Fruit fly (Drosophila melanogaster) whole organism, embryonic: ENCODE measurements around the gene fz.

Experiments used
- Atf3 ChIP-seq: fragments of 200-800 bp; sonication (Bioruptor generic); optimal IDR thresholded peaks from 3 replicates; lab custom pipeline; 2016; ENCODE audit warnings: missing biosample characterization, missing genetic modification characterization
- Awh ChIP-seq: fragments of 200-800 bp; sonication (Bioruptor generic); IDR thresholded peaks from 2 replicates; pipeline ENCODE4, ENCODE4 v1.3.6; 2022; ENCODE audit warnings: missing biosample characterization, missing genetic modification characterization
- Bgb ChIP-seq: fragments of 200-800 bp; sonication (Bioruptor generic); IDR thresholded peaks from 2 replicates; pipeline ENCODE4 v1.3.6; 2022; ENCODE audit warnings: missing biosample characterization, missing genetic modification characterization; ENCODE audit not compliant: partially characterized antibody
- CG11093 ChIP-seq: fragments of 200-800 bp; sonication (Bioruptor generic); IDR thresholded peaks from 3 replicates; pipeline ENCODE4 v1.3.6; 2022; ENCODE audit warnings: missing biosample characterization, missing genetic modification characterization
- CG11695 ChIP-seq: fragments of 200-800 bp; sonication (Bioruptor generic); IDR thresholded peaks from 3 replicates; pipeline ENCODE4 v1.3.6; 2022; ENCODE audit warnings: missing biosample characterization, missing genetic modification characterization
- CG12071 ChIP-seq: fragments of 200-800 bp; sonication (Bioruptor generic); optimal IDR thresholded peaks from 3 replicates; lab custom pipeline; 2018; ENCODE audit warnings: missing biosample characterization, mild to moderate bottlenecking, missing genetic modification characterization
- CG14441 ChIP-seq: fragments of 200-800 bp; sonication (Bioruptor generic); IDR thresholded peaks from 2 replicates; pipeline ENCODE4 v1.3.6; 2022; ENCODE audit warnings: missing biosample characterization, missing genetic modification characterization
- CG15011 ChIP-seq: fragments of 200-800 bp; sonication (Bioruptor generic); optimal IDR thresholded peaks from 3 replicates; lab custom pipeline; 2018; ENCODE audit warnings: missing biosample characterization, mild to moderate bottlenecking, missing genetic modification characterization
- CG15073 ChIP-seq: fragments of 200-800 bp; sonication (Bioruptor generic); optimal IDR thresholded peaks from 2 replicates; lab custom pipeline; 2016; ENCODE audit warnings: missing biosample characterization, missing genetic modification characterization
- CG1529 ChIP-seq: fragments of 200-800 bp; sonication (Bioruptor generic); optimal IDR thresholded peaks from 3 replicates; lab custom pipeline; 2018; ENCODE audit warnings: missing biosample characterization, missing genetic modification characterization
- CG16813 ChIP-seq: fragments of 200-800 bp; sonication (Bioruptor generic); IDR thresholded peaks from 3 replicates; pipeline ENCODE4 v1.3.6; 2022; ENCODE audit warnings: missing biosample characterization, missing genetic modification characterization; ENCODE audit not compliant: partially characterized antibody
- CG17361 ChIP-seq: fragments of 200-800 bp; sonication (Bioruptor generic); IDR thresholded peaks from 3 replicates; pipeline ENCODE4 v1.3.6; 2022; ENCODE audit warnings: missing biosample characterization, missing genetic modification characterization
- CG4820 ChIP-seq: fragments of 200-800 bp; sonication (Bioruptor generic); optimal IDR thresholded peaks from 3 replicates; lab custom pipeline; 2016; ENCODE audit warnings: missing biosample characterization, missing genetic modification characterization
- CG5245 ChIP-seq: fragments of 200-800 bp; sonication (Bioruptor generic); optimal IDR thresholded peaks from 3 replicates; lab custom pipeline; 2016; ENCODE audit warnings: missing biosample characterization, missing genetic modification characterization
- CG6175 ChIP-seq: fragments of 200-800 bp; sonication (Bioruptor generic); IDR thresholded peaks from 3 replicates; pipeline ENCODE4 v1.3.6; 2022; ENCODE audit warnings: missing biosample characterization, missing genetic modification characterization
- CG6854 ChIP-seq: fragments of 200-800 bp; sonication (Bioruptor generic); optimal IDR thresholded peaks from 3 replicates; lab custom pipeline; 2017; ENCODE audit warnings: missing biosample characterization, mild to moderate bottlenecking, missing genetic modification characterization
- CG7271 ChIP-seq: fragments of 200-800 bp; sonication (Bioruptor generic); optimal IDR thresholded peaks from 2 replicates; lab custom pipeline; 2018; ENCODE audit warnings: missing biosample characterization, mild to moderate bottlenecking, missing genetic modification characterization, moderate library complexity
- CG7372 ChIP-seq: fragments of 200-800 bp; sonication (Bioruptor generic); IDR thresholded peaks from 2 replicates; pipeline ENCODE4 v1.3.6; 2022; ENCODE audit warnings: missing biosample characterization, missing genetic modification characterization
- CG8924 ChIP-seq: fragments of 200-800 bp; optimal IDR thresholded peaks from 3 replicates; lab custom pipeline; 2019; ENCODE audit warnings: missing biosample characterization, mild to moderate bottlenecking, missing genetic modification characterization, moderate library complexity
- CoRest ChIP-seq: fragments of 200-800 bp; sonication (Bioruptor generic); optimal IDR thresholded peaks from 3 replicates; lab custom pipeline; 2018; ENCODE audit warnings: missing biosample characterization, mild to moderate bottlenecking, missing genetic modification characterization, moderate library complexity
- Dip2 ChIP-seq: fragments of 200-800 bp; sonication (Bioruptor generic); IDR thresholded peaks from 2 replicates; pipeline ENCODE4 v1.3.6; 2022; ENCODE audit warnings: missing biosample characterization, missing genetic modification characterization
- Doc2 ChIP-seq: fragments of 200-800 bp; sonication (Bioruptor generic); IDR thresholded peaks from 2 replicates; pipeline ENCODE4 v1.3.6; 2022; ENCODE audit warnings: missing biosample characterization, missing genetic modification characterization
- Dref ChIP-seq: fragments of 200-800 bp; sonication (Bioruptor generic); IDR thresholded peaks from 2 replicates; pipeline ENCODE4 v1.3.6; 2022; ENCODE audit warnings: missing biosample characterization, missing genetic modification characterization
- Drgx ChIP-seq: fragments of 200-800 bp; sonication (Bioruptor generic); IDR thresholded peaks from 2 replicates; pipeline ENCODE4 v1.3.6; 2022; ENCODE audit warnings: missing biosample characterization, missing genetic modification characterization
- ERR ChIP-seq: fragments of 200-800 bp; sonication (Bioruptor generic); optimal IDR thresholded peaks from 2 replicates; lab custom pipeline; 2016; ENCODE audit warnings: missing biosample characterization, missing genetic modification characterization
- H15 ChIP-seq: fragments of 200-800 bp; sonication (Bioruptor generic); IDR thresholded peaks from 3 replicates; pipeline ENCODE4 v1.3.6; 2022; ENCODE audit warnings: missing biosample characterization, missing genetic modification characterization
- HLH54F ChIP-seq: fragments of 200-800 bp; sonication (Bioruptor generic); optimal IDR thresholded peaks from 3 replicates; lab custom pipeline; 2016; ENCODE audit warnings: missing biosample characterization, missing genetic modification characterization
- HmgD ChIP-seq: fragments of 200-800 bp; sonication (Bioruptor generic); optimal IDR thresholded peaks from 3 replicates; lab custom pipeline; 2016; ENCODE audit warnings: missing biosample characterization, missing genetic modification characterization
- Hr78 ChIP-seq, 2 experiments: fragments of 200-800 bp in 1 of 2; fragments of >200 bp in 1 of 2; sonication (Bioruptor generic) in 1 of 2; optimal IDR thresholded peaks; 2 replicates each; lab custom pipeline; 2017 to 2019; ENCODE audit warnings: missing biosample characterization in 2 of 2, missing genetic modification characterization in 2 of 2, mild to moderate bottlenecking in 1 of 2, moderate library complexity in 1 of 2
- Med ChIP-seq: fragments of 200-800 bp; sonication (Bioruptor generic); peaks from one replicate; lab custom pipeline; 2016; ENCODE audit warnings: missing biosample characterization, missing genetic modification characterization, mild to moderate bottlenecking, inconsistent platforms, moderate library complexity
- Myb ChIP-seq: fragments of 200-800 bp; sonication (Bioruptor generic); optimal IDR thresholded peaks from 2 replicates; lab custom pipeline; 2016; ENCODE audit warnings: missing biosample characterization, missing genetic modification characterization
- NC2α ChIP-seq: fragments of 200-800 bp; sonication (Bioruptor generic); optimal IDR thresholded peaks from 2 replicates; lab custom pipeline; 2016; ENCODE audit warnings: missing biosample characterization, missing genetic modification characterization
- Nf-YA ChIP-seq: fragments of 200-800 bp; sonication (Bioruptor generic); IDR thresholded peaks from 2 replicates; pipeline ENCODE4 v1.3.6; 2022; ENCODE audit warnings: missing biosample characterization, missing genetic modification characterization
- Oaz ChIP-seq: fragments of 200-800 bp; sonication (Bioruptor generic); IDR thresholded peaks from 2 replicates; pipeline ENCODE4 v1.3.6; 2022; ENCODE audit warnings: missing biosample characterization, missing genetic modification characterization
- Optix ChIP-seq: fragments of 200-800 bp; sonication (Bioruptor generic); IDR thresholded peaks from 3 replicates; pipeline ENCODE4 v1.3.6; 2022; ENCODE audit warnings: missing biosample characterization, missing genetic modification characterization
- Ravus ChIP-seq: fragments of 200-800 bp; sonication (Bioruptor generic); IDR thresholded peaks from 2 replicates; pipeline ENCODE4 v1.3.6; 2022; ENCODE audit warnings: missing biosample characterization, missing genetic modification characterization
- Side ChIP-seq: fragments of 200-800 bp; sonication (Bioruptor generic); optimal IDR thresholded peaks from 2 replicates; lab custom pipeline; 2016; ENCODE audit warnings: missing biosample characterization, missing genetic modification characterization
- Sin3A ChIP-seq: fragments of >200 bp; optimal IDR thresholded peaks from 2 replicates; lab custom pipeline; 2018
- Tbp ChIP-seq: fragments of >200 bp; optimal IDR thresholded peaks from 2 replicates; lab custom pipeline; 2018; ENCODE audit warnings: missing biosample characterization, missing genetic modification characterization
- abd-A ChIP-seq: fragments of 200-800 bp; sonication (Bioruptor generic); optimal IDR thresholded peaks from 3 replicates; lab custom pipeline; 2019; ENCODE audit warnings: missing biosample characterization, mild to moderate bottlenecking, missing genetic modification characterization, moderate library complexity
- amos ChIP-seq: fragments of 200-800 bp; sonication (Bioruptor generic); IDR thresholded peaks from 2 replicates; pipeline ENCODE4 v1.3.6; 2022; ENCODE audit warnings: missing biosample characterization, missing genetic modification characterization; ENCODE audit not compliant: partially characterized antibody
- eyg ChIP-seq: fragments of 200-800 bp; sonication (Bioruptor generic); optimal IDR thresholded peaks from 3 replicates; lab custom pipeline; 2016; ENCODE audit warnings: missing biosample characterization, missing genetic modification characterization
- fd102C ChIP-seq: fragments of 200-800 bp; sonication (Bioruptor generic); optimal IDR thresholded peaks from 2 replicates; lab custom pipeline; 2018; ENCODE audit warnings: missing biosample characterization, mild to moderate bottlenecking, missing genetic modification characterization, moderate library complexity
- gfzf ChIP-seq: fragments of 200-800 bp; sonication (Bioruptor generic); optimal IDR thresholded peaks from 2 replicates; lab custom pipeline; 2016; ENCODE audit warnings: missing biosample characterization, mild to moderate bottlenecking, missing genetic modification characterization, moderate library complexity
- ken ChIP-seq: fragments of 200-800 bp; sonication (Bioruptor generic); IDR thresholded peaks from 3 replicates; pipeline ENCODE4 v1.3.6; 2022; ENCODE audit warnings: missing biosample characterization, missing genetic modification characterization
- lilli ChIP-seq: fragments of 200-800 bp; sonication (Bioruptor generic); optimal IDR thresholded peaks from 3 replicates; lab custom pipeline; 2016; ENCODE audit warnings: missing biosample characterization, missing genetic modification characterization
- lov ChIP-seq, 2 experiments: fragments of 200-800 bp in 1 of 2; fragments of >200 bp in 1 of 2; sonication (Bioruptor generic) in 1 of 2; IDR thresholded peaks in 1 of 2; optimal IDR thresholded peaks in 1 of 2; 2 replicates in 1 of 2; 3 replicates in 1 of 2; pipeline versions ENCODE4 v1.3.6 to Lab custom; 2017 to 2022; ENCODE audit warnings: missing biosample characterization in 1 of 2, missing genetic modification characterization in 1 of 2
- odd ChIP-seq: fragments of 200-800 bp; sonication (Bioruptor generic); optimal IDR thresholded peaks from 2 replicates; lab custom pipeline; 2017; ENCODE audit warnings: missing biosample characterization, mild to moderate bottlenecking, missing genetic modification characterization
- pros ChIP-seq: fragments of 200-800 bp; sonication (Bioruptor generic); optimal IDR thresholded peaks from 3 replicates; lab custom pipeline; 2019; ENCODE audit warnings: missing biosample characterization, mild to moderate bottlenecking, missing genetic modification characterization, moderate library complexity
- wek ChIP-seq: fragments of 200-800 bp; sonication (Bioruptor generic); optimal IDR thresholded peaks from 3 replicates; lab custom pipeline; 2018; ENCODE audit warnings: missing biosample characterization, mild to moderate bottlenecking, missing genetic modification characterization, moderate library complexity
- wor ChIP-seq: fragments of 200-800 bp; sonication (Bioruptor generic); IDR thresholded peaks from 2 replicates; pipeline ENCODE4 v1.3.6; 2022; ENCODE audit warnings: missing biosample characterization, missing genetic modification characterization

The fz gene

DNA sequence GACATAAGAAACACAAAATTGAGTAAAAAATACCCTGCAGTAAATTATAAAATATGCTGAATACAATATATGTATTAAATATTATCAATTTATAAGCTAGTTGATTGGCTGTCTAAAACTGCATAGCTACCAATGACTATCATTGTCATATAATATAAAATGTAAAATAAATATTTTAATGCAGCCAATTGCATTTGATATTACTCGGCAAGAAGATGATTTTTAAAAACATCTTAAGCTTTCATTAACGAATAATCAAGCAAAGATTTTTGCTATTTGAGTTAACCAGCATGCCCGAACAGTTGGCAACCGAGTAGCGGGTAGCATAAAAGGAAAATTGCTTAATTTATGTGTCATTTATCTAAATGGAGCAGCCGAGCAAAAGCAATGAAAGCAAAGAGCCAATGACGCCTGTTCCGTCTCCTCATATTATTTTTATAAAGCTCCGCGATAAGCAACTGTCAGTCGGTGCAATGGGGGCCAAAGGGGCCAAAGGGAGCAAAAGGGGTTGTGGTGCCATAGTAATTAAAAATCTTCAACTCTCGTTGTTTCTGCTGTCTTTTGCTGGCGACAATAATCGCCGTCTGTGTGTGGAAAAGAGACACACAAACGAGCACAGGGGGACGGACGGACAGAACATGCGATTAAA lies 89.1 kb downstream of the fz start (continued):
- no peak for TF ChIP-seq Optix (GFP tag; lab: Robert Waterston, UW)
- TF ChIP-seq Drgx (GFP tag; lab: Robert Waterston, UW), result 0 out of 2 replicates have a peak, but pooled peaks have one; percentile 35
- TF ChIP-seq Ravus (GFP tag; lab: Robert Waterston, UW), result no peak
- no peak for TF ChIP-seq CG16813 (GFP tag; lab: Robert Waterston, UW)
- TF ChIP-seq fd102C (GFP tag; lab: Kevin White, UChicago), result no peak
- TF ChIP-seq wek (GFP tag; lab: Kevin White, UChicago), result no peak
- no peak for TF ChIP-seq Myb (GFP tag; lab: Kevin White, UChicago)
- no peak for TF ChIP-seq CG11093 (GFP tag; lab: Robert Waterston, UW)
- no peak for TF ChIP-seq gfzf (GFP tag; lab: Kevin White, UChicago)
- TF ChIP-seq eyg (GFP tag; lab: Kevin White, UChicago), result no peak
- no peak for TF ChIP-seq Tbp (GFP tag; lab: Kevin White, UChicago)
- no peak for TF ChIP-seq abd-A
- TF ChIP-seq HmgD (GFP tag; lab: Kevin White, UChicago), result no peak
- no peak for TF ChIP-seq Awh
- TF ChIP-seq CG4820 (GFP tag; lab: Kevin White, UChicago), result peak; percentile 25
- TF ChIP-seq pros (GFP tag; lab: Kevin White, UChicago), result no peak
- no peak for TF ChIP-seq CG6175 (GFP tag; lab: Robert Waterston, UW)
- TF ChIP-seq odd (GFP tag; lab: Kevin White, UChicago), result no peak
- TF ChIP-seq wor (GFP tag; lab: Robert Waterston, UW), result 0 out of 2 replicates have a peak, but pooled peaks have one; percentile 37
- no peak for TF ChIP-seq ken (GFP tag; lab: Robert Waterston, UW)
- no peak for TF ChIP-seq Oaz
- TF ChIP-seq amos (GFP tag; lab: Robert Waterston, UW), result no peak
- TF ChIP-seq CG7271 (tag; lab: Kevin White, UChicago), result no peak
- peak; percentile 4 for TF ChIP-seq CG5245 (GFP tag; lab: Kevin White, UChicago)
- no peak for TF ChIP-seq CG14441
- TF ChIP-seq Dref, result no peak
- TF ChIP-seq CG11695 (GFP tag; lab: Robert Waterston, UW), result peak; percentile 54; the same call in 2 of the 3 replicates
- no peak for TF ChIP-seq ERR (GFP tag; lab: Kevin White, UChicago)
- TF ChIP-seq Bgb (GFP tag; lab: Robert Waterston, UW), result no peak
- no peak for TF ChIP-seq CG15011 (GFP tag; lab: Kevin White, UChicago)
- no peak for TF ChIP-seq Sin3A (lab: Kevin White, UChicago)
- no peak for TF ChIP-seq Dip2 (GFP tag; lab: Robert Waterston, UW)
- TF ChIP-seq Doc2 (GFP tag; lab: Robert Waterston, UW), result no peak
- peak; percentile 57 for TF ChIP-seq CG8924 (tag; lab: Kevin White, UChicago)
- TF ChIP-seq NC2α (GFP tag; lab: Kevin White, UChicago), result no peak
- TF ChIP-seq Med (GFP tag; lab: Kevin White, UChicago), result peak; percentile 60
- no peak for TF ChIP-seq CG7372 (GFP tag; lab: Robert Waterston, UW)
- no peak for TF ChIP-seq lov (optimal IDR thresholded peaks at IDR 0.05; lab: Kevin White, UChicago)
- TF ChIP-seq lov (GFP tag; IDR thresholded peaks at IDR 0.05; lab: Robert Waterston, UW), result no peak
- no peak for TF ChIP-seq H15 (GFP tag; lab: Robert Waterston, UW)
- no peak for TF ChIP-seq CG6854
- TF ChIP-seq Side (GFP tag; lab: Kevin White, UChicago), result no peak
- TF ChIP-seq CG12071 (GFP tag; lab: Kevin White, UChicago), result no peak
- TF ChIP-seq CoRest, result peak; percentile 70
- no peak for TF ChIP-seq Hr78 (GFP tag; optimal IDR thresholded peaks at IDR 0.05; lab: Kevin White, UChicago)
- TF ChIP-seq CG17361 (GFP tag; lab: Robert Waterston, UW), result peak; percentile 80
- TF ChIP-seq CG15073, result no peak
- TF ChIP-seq Nf-YA (GFP tag; lab: Robert Waterston, UW), result no peak
- TF ChIP-seq lilli (GFP tag; lab: Kevin White, UChicago), result peak; percentile 6
- TF ChIP-seq Atf3 (GFP tag; lab: Kevin White, UChicago), result no peak
- TF ChIP-seq CG1529, result no peak
- no peak for TF ChIP-seq HLH54F
